Worm (Caenorhabditis elegans) whole organism, young adult: ENCODE results near the gene C05C10.3.

Experiments used
- B0019.2 ChIP-seq: fragments of 200-800 bp; sonication (Bioruptor generic); conservative IDR thresholded peaks from 2 replicates; pipeline ENCODE4 v1.3.6; 2022; ENCODE audit warnings: missing genetic modification reagents, missing genetic modification characterization, missing compliant biosample characterization
- C17E4.6 ChIP-seq: fragments of 200-800 bp; sonication (Bioruptor generic); IDR thresholded peaks from 2 replicates; pipeline ENCODE4 v1.3.6; 2022; ENCODE audit warnings: missing genetic modification reagents, missing genetic modification characterization, missing compliant biosample characterization
- D2030.7 ChIP-seq: fragments of 200-800 bp; sonication (Bioruptor generic); IDR thresholded peaks from 2 replicates; pipeline ENCODE4 v1.3.6; 2022; ENCODE audit warnings: missing genetic modification reagents, missing genetic modification characterization, missing compliant biosample characterization
- F22D6.2 ChIP-seq: sonication (generic microtip); optimal IDR thresholded peaks from 2 replicates; lab custom pipeline; 2016; ENCODE audit warnings: mild to moderate bottlenecking, missing genetic modification characterization, missing compliant biosample characterization
- F33H1.4 ChIP-seq: fragments of 200-800 bp; sonication (Bioruptor generic); IDR thresholded peaks from 2 replicates; pipeline ENCODE4 v1.3.6; 2022; ENCODE audit warnings: missing genetic modification reagents, missing genetic modification characterization, missing compliant biosample characterization
- F52B5.7 ChIP-seq: sonication (generic microtip); optimal IDR thresholded peaks from 2 replicates; lab custom pipeline; 2016; ENCODE audit warnings: mild to moderate bottlenecking, missing genetic modification characterization, missing compliant biosample characterization
- Y67H2A.10 ChIP-seq: fragments of 200-800 bp; sonication (Bioruptor generic); conservative IDR thresholded peaks from 2 replicates; pipeline ENCODE4 v1.3.6; 2022; ENCODE audit warnings: missing genetic modification reagents, missing genetic modification characterization, missing compliant biosample characterization
- aptf-2 ChIP-seq: fragments of 200-800 bp; sonication (Bioruptor generic); conservative IDR thresholded peaks from 2 replicates; pipeline ENCODE4 v1.3.6; 2022; ENCODE audit warnings: missing genetic modification reagents, missing genetic modification characterization, missing compliant biosample characterization
- bed-1 ChIP-seq: fragments of 200-800 bp; sonication (Bioruptor generic); IDR thresholded peaks from 2 replicates; pipeline ENCODE4 v1.3.6; 2022; ENCODE audit warnings: missing genetic modification reagents, missing genetic modification characterization, missing compliant biosample characterization
- ceh-91 ChIP-seq: fragments of 200-800 bp; sonication (Bioruptor generic); IDR thresholded peaks from 2 replicates; pipeline ENCODE4 v1.3.6; 2022; ENCODE audit warnings: missing genetic modification reagents, missing genetic modification characterization, missing compliant biosample characterization
- die-1 ChIP-seq: sonication (generic microtip); optimal IDR thresholded peaks from 2 replicates; lab custom pipeline; 2016; ENCODE audit warnings: missing genotype, mild to moderate bottlenecking, missing genetic modification characterization, missing compliant biosample characterization
- dpl-1 ChIP-seq: fragments of 150-350 bp; optimal IDR thresholded peaks from 2 replicates; lab custom pipeline; 2014; ENCODE audit warnings: missing biosample characterization, missing genetic modification reagents, missing genetic modification characterization
- efl-1 ChIP-seq: fragments of 150-350 bp; optimal IDR thresholded peaks from 2 replicates; lab custom pipeline; 2014; ENCODE audit warnings: missing biosample characterization, missing genetic modification reagents, missing genetic modification characterization
- egl-18 ChIP-seq: fragments of 200-800 bp; sonication (Bioruptor generic); IDR thresholded peaks from 2 replicates; pipeline ENCODE4 v1.3.6; 2022; ENCODE audit warnings: missing genetic modification reagents, missing genetic modification characterization, missing compliant biosample characterization
- egl-44 ChIP-seq: fragments of 200-800 bp; sonication (Bioruptor generic); IDR thresholded peaks from 2 replicates; pipeline ENCODE4 v1.3.6; 2022; ENCODE audit warnings: missing genetic modification reagents, missing genetic modification characterization, missing compliant biosample characterization
- him-1 ChIP-seq: sonication (generic microtip); optimal IDR thresholded peaks from 2 replicates; lab custom pipeline; 2016; ENCODE audit warnings: missing genotype, missing genetic modification reagents, missing genetic modification characterization, missing compliant biosample characterization
- hlh-26 ChIP-seq: fragments of 200-800 bp; sonication (Bioruptor generic); conservative IDR thresholded peaks from 2 replicates; pipeline ENCODE4 v1.3.6; 2022; ENCODE audit warnings: missing genetic modification reagents, missing genetic modification characterization, missing compliant biosample characterization
- hmg-1.2 ChIP-seq: fragments of 200-800 bp; sonication (Bioruptor generic); IDR thresholded peaks from 2 replicates; pipeline ENCODE4 v1.3.6; 2022; ENCODE audit warnings: missing genetic modification reagents, missing genetic modification characterization, missing compliant biosample characterization
- hmg-20 ChIP-seq: fragments of 200-800 bp; sonication (Bioruptor generic); IDR thresholded peaks from 2 replicates; pipeline ENCODE4 v1.3.6; 2022; ENCODE audit warnings: missing genetic modification reagents, missing genetic modification characterization, missing compliant biosample characterization
- hrde-1 ChIP-seq: sonication (generic microtip); optimal IDR thresholded peaks from 2 replicates; lab custom pipeline; 2016; ENCODE audit warnings: missing genetic modification characterization, mild to moderate bottlenecking, missing compliant biosample characterization, moderate library complexity, missing genotype, missing genetic modification reagents, borderline replicate concordance
- lin-35 ChIP-seq, 3 experiments: fragments of 150-350 bp in 2 of 3; sonication (generic microtip) in 1 of 3; optimal IDR thresholded peaks; 2 replicates each; lab custom pipeline; 2014 to 2018; ENCODE audit warnings: missing biosample characterization in 3 of 3, missing genetic modification characterization in 3 of 3, missing genetic modification reagents in 3 of 3
- lin-40 ChIP-seq: sonication (generic microtip); optimal IDR thresholded peaks from 2 replicates; lab custom pipeline; 2016; ENCODE audit warnings: missing genetic modification characterization, mild to moderate bottlenecking, missing compliant biosample characterization, missing genotype, missing genetic modification reagents
- lsy-27 ChIP-seq: sonication (generic microtip); optimal IDR thresholded peaks from 2 replicates; lab custom pipeline; 2017; ENCODE audit warnings: missing genetic modification characterization, mild to moderate bottlenecking, missing compliant biosample characterization, antibody characterized with exemption, missing genotype, borderline replicate concordance; ENCODE audit not compliant: insufficient read depth
- madf-3 ChIP-seq: fragments of 200-800 bp; sonication (Bioruptor generic); IDR thresholded peaks from 2 replicates; pipeline ENCODE4 v1.3.6; 2022; ENCODE audit warnings: missing genetic modification reagents, missing genetic modification characterization, missing compliant biosample characterization
- nhr-120 ChIP-seq: fragments of 200-800 bp; sonication (Bioruptor generic); IDR thresholded peaks from 2 replicates; pipeline ENCODE4 v1.3.6; 2022; ENCODE audit warnings: missing genetic modification characterization, missing compliant biosample characterization
- nhr-90 ChIP-seq: sonication (generic microtip); optimal IDR thresholded peaks from 2 replicates; lab custom pipeline; 2016; ENCODE audit warnings: missing genotype, mild to moderate bottlenecking, missing genetic modification characterization, missing compliant biosample characterization
- pbrm-1 ChIP-seq: fragments of 200-800 bp; sonication (Bioruptor generic); IDR thresholded peaks from 2 replicates; pipeline ENCODE4 v1.3.6; 2022; ENCODE audit warnings: missing genetic modification reagents, missing genetic modification characterization, missing compliant biosample characterization
- repo-1 ChIP-seq: sonication (generic microtip); optimal IDR thresholded peaks from 2 replicates; lab custom pipeline; 2017; ENCODE audit warnings: mild to moderate bottlenecking, missing genetic modification characterization, missing compliant biosample characterization
- snpc-3.4 ChIP-seq: sonication (generic microtip); optimal IDR thresholded peaks from 2 replicates; lab custom pipeline; 2017; ENCODE audit warnings: missing genetic modification characterization, mild to moderate bottlenecking, missing compliant biosample characterization, antibody characterized with exemption, moderate library complexity, missing genotype, missing genetic modification reagents
- snpc-4 ChIP-seq, 5 experiments: fragments of 150-350 bp in 1 of 5; sonication (generic microtip) in 4 of 5; optimal IDR thresholded peaks; 2 replicates each; lab custom pipeline; 2014 to 2018; ENCODE audit warnings: missing genetic modification characterization in 5 of 5, missing biosample characterization in 3 of 5, antibody characterized with exemption in 2 of 5, mild to moderate bottlenecking in 2 of 5, missing compliant biosample characterization in 2 of 5, missing genotype in 2 of 5, moderate library complexity in 2 of 5, missing genetic modification reagents in 1 of 5
- tbp1 ChIP-seq: fragments of 200-800 bp; sonication (Bioruptor generic); optimal IDR thresholded peaks from 2 replicates; lab custom pipeline; 2018; ENCODE audit warnings: mild to moderate bottlenecking, missing genetic modification characterization, missing compliant biosample characterization
- ztf-26 ChIP-seq: sonication (generic microtip); optimal IDR thresholded peaks from 2 replicates; lab custom pipeline; 2017; ENCODE audit warnings: missing genetic modification characterization, missing compliant biosample characterization
- ztf-3 ChIP-seq: fragments of 200-800 bp; sonication (Bioruptor generic); optimal IDR thresholded peaks from 2 replicates; lab custom pipeline; 2018; ENCODE audit warnings: mild to moderate bottlenecking, missing genetic modification characterization, missing compliant biosample characterization
- ztf-6 ChIP-seq: fragments of 200-800 bp; sonication (Bioruptor generic); IDR thresholded peaks from 2 replicates; pipeline ENCODE4 v1.3.6; 2022; ENCODE audit warnings: missing genetic modification reagents, missing genetic modification characterization, missing compliant biosample characterization

C05C10.3 gene

ce11 chrII:9914999-9915398 lies 21.7 kb downstream of the C05C10.3 start, which contains the start of gene F26C11.3:
Gene F26C11.3, minus strand, starts transcription at chrII:9915099.
- no peak for TF ChIP-seq egl-18
- no peak for TF ChIP-seq madf-3 (GFP tag; lab: Robert Waterston, UW)
- no peak for TF ChIP-seq hrde-1 (tag; lab: Kevin White, UChicago)
- no peak for TF ChIP-seq ceh-91 (GFP tag; lab: Robert Waterston, UW)
- TF ChIP-seq efl-1 (GFP tag; lab: Kevin White, UChicago): no peak
- TF ChIP-seq snpc-4 (GFP tag; optimal IDR thresholded peaks at IDR 0.05; lab: Kevin White, UChicago): no peak
- TF ChIP-seq snpc-4 (tag; optimal IDR thresholded peaks at IDR 0.05; lab: Kevin White, UChicago): no peak
- TF ChIP-seq lsy-27 (tag; lab: Kevin White, UChicago): no peak
- TF ChIP-seq pbrm-1 (GFP tag; lab: Robert Waterston, UW): no peak
- TF ChIP-seq hmg-20: no peak
- no peak for TF ChIP-seq C17E4.6
- no peak for TF ChIP-seq die-1 (tag; lab: Kevin White, UChicago)
- TF ChIP-seq hmg-1.2 (GFP tag; lab: Robert Waterston, UW): no peak
- TF ChIP-seq repo-1 (tag; lab: Kevin White, UChicago): no peak
- TF ChIP-seq bed-1: no peak
- no peak for TF ChIP-seq ztf-26 (tag; lab: Kevin White, UChicago)

- TF ChIP-seq D2030.7 (no peak), hlh-26 (GFP tag; lab: Robert Waterston, UW) (no peak), him-1 (tag; lab: Kevin White, UChicago) (no peak), Y67H2A.10 (GFP tag; lab: Robert Waterston, UW) (no peak), lin-40 (tag; lab: Kevin White, UChicago) (no peak), F33H1.4 (GFP tag; lab: Robert Waterston, UW) (no peak), nhr-120 (no peak), hmg-1.2 (GFP tag; lab: Robert Waterston, UW) (no peak), lsy-27 (tag; lab: Kevin White, UChicago) (no peak), ceh-91 (GFP tag; lab: Robert Waterston, UW) (no peak), egl-44 (GFP tag; lab: Robert Waterston, UW) (no peak), B0019.2 (no peak), tbp1 (GFP tag; lab: Kevin White, UChicago) (no peak), dpl-1 (GFP tag; lab: Kevin White, UChicago) (no peak), hrde-1 (tag; lab: Kevin White, UChicago) (no peak), efl-1 (GFP tag; lab: Kevin White, UChicago) (no peak), ztf-26 (tag; lab: Kevin White, UChicago) (no peak), bed-1 (no peak), F52B5.7 (no peak), F22D6.2 (no peak)
Measured at ce11 chrII:9904459-9904858, 32.2 kb downstream of the C05C10.3 start.

- TF ChIP-seq repo-1 (tag; lab: Kevin White, UChicago): no peak
- no peak for TF ChIP-seq ztf-3 (GFP tag; lab: Kevin White, UChicago)
- no peak for TF ChIP-seq ztf-6 (GFP tag; lab: Robert Waterston, UW)
- TF ChIP-seq aptf-2 (GFP tag; lab: Robert Waterston, UW): no peak
- TF ChIP-seq snpc-3.4 (tag; lab: Kevin White, UChicago): no peak
- TF ChIP-seq nhr-90 (tag; lab: Kevin White, UChicago): no peak
- TF ChIP-seq lin-35 (GFP tag; optimal IDR thresholded peaks at IDR 0.05; lab: Kevin White, UChicago): no peak
- TF ChIP-seq die-1 (tag; lab: Kevin White, UChicago): no peak
Measured at ce11 chrII:9900276-9900675, 36.4 kb downstream of the C05C10.3 start, which contains the start of gene unc-4. Gene unc-4, minus strand, starts transcription at chrII:9900376.
